Worm (Caenorhabditis elegans): Measurements from ENCODE around the gene csp-2.

DNA sequence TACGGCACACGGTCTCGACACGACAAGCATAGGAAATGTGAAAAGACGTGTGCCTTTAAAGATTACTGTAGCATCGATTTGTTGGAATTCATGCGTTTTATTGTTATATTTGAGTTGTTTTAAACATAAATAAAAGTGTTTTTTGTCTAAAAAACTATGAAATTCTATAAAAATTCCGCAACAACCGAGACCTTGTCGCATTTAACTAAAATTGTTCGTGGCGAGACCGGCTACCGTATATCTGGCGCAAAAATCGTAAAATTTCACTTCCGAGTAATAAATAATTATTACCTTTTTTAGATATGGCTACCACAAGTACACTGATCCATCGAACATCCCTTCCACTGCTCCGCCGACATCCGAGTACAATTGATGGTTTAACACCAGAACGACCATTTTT, 29.8 kb downstream of the csp-2 start, which contains the start of gene ipla-6:
- TF ChIP-seq snpc-4 (tag; optimal IDR thresholded peaks at IDR 0.05) = no peak
- no peak for TF ChIP-seq fkh-10 (GFP tag; optimal IDR thresholded peaks at IDR 0.05)
- no peak for TF ChIP-seq nhr-12 (tag; optimal IDR thresholded peaks at IDR 0.05)
- no peak for TF ChIP-seq elt-2 (tag; optimal IDR thresholded peaks at IDR 0.05)
- no peak for TF ChIP-seq skn-1 (tag; optimal IDR thresholded peaks at IDR 0.05)
- TF ChIP-seq ZK546.5 (tag; optimal IDR thresholded peaks at IDR 0.05) = no peak
- no peak for TF ChIP-seq elt-1 (tag; optimal IDR thresholded peaks at IDR 0.05)
- TF ChIP-seq unc-39 (tag; optimal IDR thresholded peaks at IDR 0.05) = no peak
- no peak for TF ChIP-seq fos-1 (tag; optimal IDR thresholded peaks at IDR 0.05)
- TF ChIP-seq pha-4 (tag; optimal IDR thresholded peaks at IDR 0.05) = no peak
- TF ChIP-seq zag-1 (tag; optimal IDR thresholded peaks at IDR 0.05) = no peak
- no peak for TF ChIP-seq nhr-11 (tag; optimal IDR thresholded peaks at IDR 0.05)
- TF ChIP-seq nhr-76 (tag; optimal IDR thresholded peaks at IDR 0.05) = no peak
- no peak for TF ChIP-seq lin-15B (tag; optimal IDR thresholded peaks at IDR 0.05)

Data from whole organism, L3 larva.